Fruit fly (Drosophila melanogaster) whole organism, adult: Measurements from ENCODE around the gene abo.

ENCODE experiments used
- CG11617 ChIP-seq: fragments of 200-800 bp; sonication (Bioruptor generic); optimal IDR thresholded peaks from 2 replicates; lab custom pipeline; 2017; ENCODE audit warnings: mild to moderate bottlenecking, missing biosample characterization, missing genetic modification reagents, missing genetic modification characterization
- CG12768 ChIP-seq: fragments of 200-800 bp; sonication (Bioruptor generic); optimal IDR thresholded peaks from 2 replicates; lab custom pipeline; 2017; ENCODE audit warnings: missing biosample characterization, missing genetic modification characterization, mild to moderate bottlenecking, moderate library complexity, missing genetic modification reagents
- CG14711 ChIP-seq: fragments of 200-800 bp; sonication (Bioruptor generic); optimal IDR thresholded peaks from 2 replicates; lab custom pipeline; 2018; ENCODE audit warnings: missing biosample characterization, mild to moderate bottlenecking, missing genetic modification characterization, moderate library complexity
- CG1620 ChIP-seq: fragments of 200-800 bp; sonication (Bioruptor generic); optimal IDR thresholded peaks from 2 replicates; lab custom pipeline; 2016; ENCODE audit warnings: missing biosample characterization, missing genetic modification characterization
- CG33017 ChIP-seq: fragments of 200-800 bp; sonication (Bioruptor generic); optimal IDR thresholded peaks from 2 replicates; lab custom pipeline; 2018; ENCODE audit warnings: missing biosample characterization, mild to moderate bottlenecking, missing genetic modification characterization, moderate library complexity
- CG5204 ChIP-seq: fragments of 200-800 bp; sonication (Bioruptor generic); optimal IDR thresholded peaks from 2 replicates; lab custom pipeline; 2016; ENCODE audit warnings: missing biosample characterization, missing genetic modification characterization
- CG7045 ChIP-seq: fragments of 200-800 bp; sonication (Bioruptor generic); optimal IDR thresholded peaks from 2 replicates; lab custom pipeline; 2017; ENCODE audit warnings: missing biosample characterization, mild to moderate bottlenecking, missing genetic modification characterization
- CG7101 ChIP-seq: fragments of 200-800 bp; sonication (Bioruptor generic); optimal IDR thresholded peaks from 2 replicates; lab custom pipeline; 2018; ENCODE audit warnings: missing biosample characterization, mild to moderate bottlenecking, missing genetic modification characterization, moderate library complexity
- Clk ChIP-seq: fragments of 200-800 bp; sonication (Bioruptor generic); optimal IDR thresholded peaks from 2 replicates; lab custom pipeline; 2017; ENCODE audit warnings: missing biosample characterization, missing genetic modification characterization
- Crg-1 ChIP-seq: fragments of 200-800 bp; sonication (Bioruptor generic); optimal IDR thresholded peaks from 2 replicates; lab custom pipeline; 2016; ENCODE audit warnings: missing biosample characterization, missing genetic modification characterization
- Hr96 ChIP-seq: fragments of 200-800 bp; sonication (Bioruptor generic); optimal IDR thresholded peaks from 2 replicates; lab custom pipeline; 2016; ENCODE audit warnings: missing biosample characterization, missing genetic modification characterization
- Mnt ChIP-seq: fragments of 200-800 bp; sonication (Bioruptor generic); optimal IDR thresholded peaks from 2 replicates; lab custom pipeline; 2016; ENCODE audit warnings: missing biosample characterization, mild to moderate bottlenecking, missing genetic modification characterization
- bab1 ChIP-seq: fragments of 200-800 bp; sonication (Bioruptor generic); optimal IDR thresholded peaks from 3 replicates; lab custom pipeline; 2019; ENCODE audit warnings: missing biosample characterization, mild to moderate bottlenecking, missing genetic modification characterization, moderate library complexity
- cic ChIP-seq: fragments of 200-800 bp; sonication (Bioruptor generic); optimal IDR thresholded peaks from 2 replicates; lab custom pipeline; 2017; ENCODE audit warnings: missing biosample characterization, mild to moderate bottlenecking, missing genetic modification characterization, moderate library complexity
- cnc ChIP-seq, 2 experiments: fragments of >200 bp; optimal IDR thresholded peaks; 2 replicates each; lab custom pipeline; 2017
- kay ChIP-seq: fragments of 200-800 bp; sonication (Bioruptor generic); peaks from one replicate; lab custom pipeline; 2016; ENCODE audit warnings: missing biosample characterization, missing genetic modification characterization, borderline replicate concordance
- ovo ChIP-seq: fragments of 200-800 bp; sonication (Bioruptor generic); optimal IDR thresholded peaks from 2 replicates; lab custom pipeline; 2016; ENCODE audit warnings: missing biosample characterization, missing genetic modification characterization
- pad ChIP-seq: fragments of 200-800 bp; sonication (Bioruptor generic); optimal IDR thresholded peaks from 3 replicates; lab custom pipeline; 2017; ENCODE audit warnings: missing biosample characterization, missing genetic modification characterization, mild to moderate bottlenecking, moderate library complexity, missing genetic modification reagents
- tj ChIP-seq: fragments of 200-800 bp; sonication (Bioruptor generic); optimal IDR thresholded peaks from 3 replicates; lab custom pipeline; 2017; ENCODE audit warnings: missing biosample characterization, mild to moderate bottlenecking, missing genetic modification characterization, moderate library complexity
- toe ChIP-seq: fragments of 200-800 bp; sonication (Bioruptor generic); optimal IDR thresholded peaks from 2 replicates; lab custom pipeline; 2016; ENCODE audit warnings: missing biosample characterization, missing genetic modification characterization

Gene abo

DNA sequence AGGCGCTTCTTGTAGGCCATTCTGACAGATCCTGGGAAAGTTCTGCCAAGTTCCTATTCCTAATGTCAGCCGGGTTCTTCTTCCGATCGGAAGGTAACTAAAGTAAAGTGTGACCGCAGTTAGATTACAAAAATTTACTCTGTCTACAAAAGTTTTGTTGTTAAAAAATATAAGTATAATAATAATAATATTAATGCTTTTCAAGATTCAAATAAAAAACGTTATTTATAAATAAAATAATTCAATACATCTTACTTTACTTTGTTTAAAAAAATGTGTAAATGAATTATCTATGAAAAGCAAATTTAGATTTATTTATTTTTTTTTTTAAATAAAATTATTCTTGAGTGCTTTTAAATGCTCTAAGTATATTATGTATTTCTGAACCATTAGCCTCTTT, at the start of gene abo:
abo (minus strand) TSS at position 101 of the 400 bp plus-strand sequence.
- TF ChIP-seq Hr96 (GFP tag; lab: Kevin White, UChicago) (no peak), CG7101 (tag; lab: Kevin White, UChicago) (no peak), toe (GFP tag; lab: Kevin White, UChicago) (no peak), CG1620 (no peak), CG12768 (GFP tag; lab: Kevin White, UChicago) (no peak)

DNA sequence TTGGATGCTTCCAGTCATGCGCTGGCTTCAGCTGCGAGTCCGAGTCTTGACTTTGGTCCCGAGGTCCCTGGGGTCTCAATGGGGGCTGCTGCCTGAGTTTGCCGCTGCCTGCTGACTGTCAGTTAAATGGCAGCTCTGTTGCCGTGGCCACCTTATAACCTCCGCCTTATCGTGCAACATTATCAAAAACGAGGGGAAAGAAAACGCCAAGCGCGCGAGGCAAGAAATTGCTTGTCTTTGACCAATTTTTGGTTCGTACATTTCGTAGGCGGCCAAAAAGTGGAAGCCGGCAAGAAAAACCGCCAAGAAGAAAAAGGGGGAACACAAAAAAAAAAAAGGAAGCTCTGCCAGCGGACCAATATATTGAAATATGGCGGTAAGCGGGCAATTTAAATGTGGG, 48.8 kb upstream of the abo start:
- TF ChIP-seq CG5204 (GFP tag; lab: Kevin White, UChicago) = no peak
- TF ChIP-seq CG11617 (GFP tag; lab: Kevin White, UChicago) = no peak
- no peak for TF ChIP-seq Crg-1 (GFP tag; lab: Kevin White, UChicago)
- no peak for TF ChIP-seq tj
- no peak for TF ChIP-seq Mnt (GFP tag; lab: Kevin White, UChicago)
- no peak for TF ChIP-seq Clk (GFP tag; lab: Kevin White, UChicago)
- TF ChIP-seq ovo (GFP tag; lab: Kevin White, UChicago) = no peak
- TF ChIP-seq pad = no peak
- TF ChIP-seq CG7101 (tag; lab: Kevin White, UChicago) = no peak
- TF ChIP-seq cnc (optimal IDR thresholded peaks at IDR 0.05; lab: Kevin White, UChicago) = no peak
- no peak for TF ChIP-seq CG12768 (GFP tag; lab: Kevin White, UChicago)

DNA sequence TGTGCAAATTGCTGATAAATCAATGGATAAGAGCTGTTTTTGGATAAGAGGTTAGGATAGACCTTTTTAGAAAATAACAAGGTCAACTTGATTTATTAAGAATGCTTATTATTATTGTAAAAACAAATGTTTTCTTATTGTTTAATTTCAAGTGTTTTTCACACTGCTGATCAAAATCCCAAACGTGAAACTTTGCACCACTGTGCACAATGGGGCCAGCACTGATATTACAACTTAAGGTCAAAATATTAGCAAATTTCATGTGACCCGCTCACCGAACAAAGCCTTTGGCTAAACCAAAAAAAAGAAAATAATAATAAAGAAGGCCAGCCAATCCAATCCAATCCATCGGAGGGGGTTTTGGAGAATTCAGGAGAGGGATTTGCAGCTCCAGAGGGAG, 47.7 kb upstream of the abo start:
- no peak for TF ChIP-seq CG1620
- TF ChIP-seq toe (GFP tag; lab: Kevin White, UChicago) = no peak

DNA sequence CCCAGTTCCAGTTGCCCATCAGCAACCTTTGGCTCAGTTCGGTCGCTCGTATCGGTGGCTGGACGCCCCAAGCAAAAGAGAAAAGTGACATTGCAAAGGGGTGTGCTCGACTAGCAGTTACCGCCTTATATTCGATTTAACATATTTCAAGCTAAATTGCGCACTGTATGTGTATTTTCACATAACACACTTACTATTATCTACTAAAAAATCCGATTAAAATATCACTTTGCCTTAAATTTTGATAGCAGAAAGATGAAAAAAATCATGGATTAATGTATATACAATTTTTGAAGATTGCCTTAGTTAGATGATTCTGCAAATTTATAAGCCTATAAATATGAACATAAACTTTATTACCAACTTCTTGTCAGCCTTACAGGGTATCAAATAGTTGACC, 46.5 kb upstream of the abo start:
- no peak for TF ChIP-seq CG33017
- TF ChIP-seq Clk (GFP tag; lab: Kevin White, UChicago) = no peak
- TF ChIP-seq Hr96 (GFP tag; lab: Kevin White, UChicago) = no peak
- no peak for TF ChIP-seq CG7045
- no peak for TF ChIP-seq Crg-1 (GFP tag; lab: Kevin White, UChicago)
- TF ChIP-seq kay (GFP tag; lab: Kevin White, UChicago) = no peak
- TF ChIP-seq ovo (GFP tag; lab: Kevin White, UChicago) = no peak
- no peak for TF ChIP-seq cic (GFP tag; lab: Kevin White, UChicago)
- no peak for TF ChIP-seq cnc (optimal IDR thresholded peaks at IDR 0.05; lab: Kevin White, UChicago)
- TF ChIP-seq tj = no peak
- no peak for TF ChIP-seq pad
- TF ChIP-seq CG14711 (tag; lab: Kevin White, UChicago) = no peak
- TF ChIP-seq CG1620 = no peak
- TF ChIP-seq CG5204 (GFP tag; lab: Kevin White, UChicago) = no peak

DNA sequence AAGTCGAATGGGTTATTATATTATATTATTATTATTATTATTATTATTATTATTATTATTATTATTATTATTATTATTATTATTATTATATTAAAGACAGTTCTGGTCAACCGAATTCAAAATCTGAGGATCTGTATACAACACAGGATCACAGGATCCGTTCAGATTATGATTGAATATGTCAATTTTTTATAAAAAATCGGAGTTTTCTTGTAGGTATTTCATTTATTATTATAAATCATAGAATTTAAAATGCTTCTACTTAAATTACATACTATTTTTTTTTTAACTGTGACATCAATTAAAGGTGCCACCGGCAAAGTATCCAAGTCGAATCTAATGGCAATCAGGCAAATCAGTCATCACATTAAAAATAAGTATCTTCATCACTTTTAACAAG, 41.6 kb upstream of the abo start, which contains the start of gene CG14913:
CG14913 (plus strand) TSS at position 301 of the 400 bp plus-strand sequence.
- TF ChIP-seq ovo (GFP tag; lab: Kevin White, UChicago) (no peak), CG11617 (GFP tag; lab: Kevin White, UChicago) (no peak), toe (GFP tag; lab: Kevin White, UChicago) (no peak), kay (GFP tag; lab: Kevin White, UChicago) (no peak), CG14711 (tag; lab: Kevin White, UChicago) (no peak), CG7045 (no peak), CG33017 (no peak), Crg-1 (GFP tag; lab: Kevin White, UChicago) (no peak), pad (no peak), CG1620 (no peak), Clk (GFP tag; lab: Kevin White, UChicago) (no peak), tj (no peak), CG12768 (GFP tag; lab: Kevin White, UChicago) (no peak), cnc (optimal IDR thresholded peaks at IDR 0.05; lab: Kevin White, UChicago) (no peak), CG5204 (GFP tag; lab: Kevin White, UChicago) (no peak), bab1 (GFP tag; lab: Kevin White, UChicago) (no peak), cic (GFP tag; lab: Kevin White, UChicago) (no peak)

DNA sequence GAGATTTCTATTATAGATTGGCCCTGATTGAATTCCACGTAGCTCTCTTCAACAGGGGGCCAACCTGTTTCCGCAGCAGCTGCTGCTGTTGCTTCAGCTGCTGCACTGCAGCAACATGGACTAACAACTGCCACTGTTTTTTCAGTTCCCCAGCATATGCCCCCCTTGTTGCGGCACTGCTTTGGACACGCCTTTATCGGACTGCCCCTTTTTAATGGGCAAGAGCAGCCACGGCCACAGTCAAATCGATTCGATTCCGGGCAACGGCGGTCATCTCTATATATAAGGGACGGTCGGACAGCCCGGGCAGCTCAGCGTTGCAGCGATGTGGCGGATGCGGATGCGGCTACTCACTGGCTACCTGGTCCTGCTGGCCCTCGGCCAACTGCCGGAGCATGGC, 40.2 kb upstream of the abo start, which contains the start of gene Acp32CD:
Acp32CD (plus strand) TSS at position 301 of the 400 bp plus-strand sequence.
- TF ChIP-seq cnc (optimal IDR thresholded peaks at IDR 0.05; lab: Kevin White, UChicago) (no peak), CG33017 (no peak), kay (GFP tag; lab: Kevin White, UChicago) (no peak), CG5204 (GFP tag; lab: Kevin White, UChicago) (no peak), CG14711 (tag; lab: Kevin White, UChicago) (no peak), CG1620 (no peak), CG12768 (GFP tag; lab: Kevin White, UChicago) (no peak), toe (GFP tag; lab: Kevin White, UChicago) (no peak), pad (no peak), ovo (GFP tag; lab: Kevin White, UChicago) (no peak), cic (GFP tag; lab: Kevin White, UChicago) (no peak), CG7045 (no peak), tj (no peak), CG7101 (tag; lab: Kevin White, UChicago) (no peak), Crg-1 (GFP tag; lab: Kevin White, UChicago) (no peak), CG11617 (GFP tag; lab: Kevin White, UChicago) (no peak), Mnt (GFP tag; lab: Kevin White, UChicago) (no peak)

DNA sequence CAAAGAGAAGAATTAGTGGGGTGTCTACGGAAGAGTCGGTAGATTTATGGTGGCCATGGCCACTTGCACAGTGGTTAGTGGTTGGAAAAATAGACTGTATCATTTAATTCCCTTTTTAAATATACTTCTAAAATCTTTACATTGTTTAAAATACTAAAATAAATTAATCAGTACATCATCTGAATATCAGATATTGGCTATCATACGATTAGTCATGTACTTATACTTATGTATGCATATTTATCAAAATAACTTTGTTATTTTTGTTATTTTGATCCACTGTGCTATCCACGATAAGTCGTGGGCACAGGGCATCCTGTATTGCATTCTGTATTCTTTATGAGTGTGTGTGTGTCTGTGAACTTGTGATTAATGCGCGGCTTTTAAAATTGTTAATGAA, 39.6 kb upstream of the abo start:
- TF ChIP-seq CG11617 (GFP tag; lab: Kevin White, UChicago) (no peak), pad (no peak), CG7045 (no peak), kay (GFP tag; lab: Kevin White, UChicago) (no peak), tj (no peak), Crg-1 (GFP tag; lab: Kevin White, UChicago) (no peak), bab1 (GFP tag; lab: Kevin White, UChicago) (no peak), Clk (GFP tag; lab: Kevin White, UChicago) (no peak), Mnt (GFP tag; lab: Kevin White, UChicago) (no peak), CG33017 (no peak), cic (GFP tag; lab: Kevin White, UChicago) (no peak), cnc (optimal IDR thresholded peaks at IDR 0.05; lab: Kevin White, UChicago) (no peak), CG5204 (GFP tag; lab: Kevin White, UChicago) (no peak), Hr96 (GFP tag; lab: Kevin White, UChicago) (no peak), CG1620 (no peak), CG7101 (tag; lab: Kevin White, UChicago) (no peak), CG14711 (tag; lab: Kevin White, UChicago) (no peak), CG12768 (GFP tag; lab: Kevin White, UChicago) (no peak)
